Worm (Caenorhabditis elegans): Measurements from ENCODE around the gene psmd-9.

ce11 chrII:6943299-6944051, 41.6 kb downstream of the psmd-9 start:
- TF ChIP-seq aly-2 (tag; optimal IDR thresholded peaks at IDR 0.05) (no peak), nhr-76 (tag; optimal IDR thresholded peaks at IDR 0.05) (no peak), ama-1 (optimal IDR thresholded peaks at IDR 0.05) (no peak), skn-1 (tag; optimal IDR thresholded peaks at IDR 0.05) (no peak), ceh-82 (tag; optimal IDR thresholded peaks at IDR 0.05) (no peak), pha-4 (tag; optimal IDR thresholded peaks at IDR 0.05) (no peak)

All from whole organism, L3 larva.